Worm (Caenorhabditis elegans): ENCODE results near the gene tbcc-1.

DNA sequence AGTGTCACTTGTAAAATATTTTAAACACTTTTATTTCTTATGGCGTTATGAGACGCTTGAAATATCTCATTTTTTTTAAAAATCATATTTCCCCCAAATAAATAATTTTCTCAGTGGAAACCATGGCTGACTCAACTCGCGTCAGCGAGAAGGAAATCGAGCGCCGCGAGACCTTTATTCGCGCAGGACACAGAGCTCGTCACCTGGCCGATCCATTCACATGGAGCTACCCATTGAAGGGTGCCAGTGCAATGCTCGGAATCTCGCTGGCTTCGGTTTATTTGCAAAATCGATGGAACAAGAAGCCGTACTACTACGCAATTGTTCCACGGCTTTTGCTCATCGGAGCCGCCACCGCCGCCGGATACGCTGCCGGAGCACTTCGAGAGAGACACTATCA lies 1.5 kb upstream of the tbcc-1 start, which contains the start of gene nduc-2:
- no peak for TF ChIP-seq egl-27 (tag; optimal IDR thresholded peaks at IDR 0.05)
- no peak for TF ChIP-seq R02D3.7 (tag; optimal IDR thresholded peaks at IDR 0.05)
- TF ChIP-seq mdl-1 (tag; optimal IDR thresholded peaks at IDR 0.05): no peak
- TF ChIP-seq lim-7 (GFP tag; IDR thresholded peaks at IDR 0.05): no peak
- no peak for TF ChIP-seq hif-1 (tag; optimal IDR thresholded peaks at IDR 0.05)

Data from whole organism, L4 larva.